Fruit fly (Drosophila melanogaster): ENCODE measurements around the gene CG18213.
A peak's percentile ranks its signal among the peaks of the same experiment; 100 is the strongest.
"Not testable (repeated sequence)": the region's sequence is repeated elsewhere in the genome, so short reads cannot be mapped to it uniquely, and the experiment has no call there.

CG18213 gene

DNA sequence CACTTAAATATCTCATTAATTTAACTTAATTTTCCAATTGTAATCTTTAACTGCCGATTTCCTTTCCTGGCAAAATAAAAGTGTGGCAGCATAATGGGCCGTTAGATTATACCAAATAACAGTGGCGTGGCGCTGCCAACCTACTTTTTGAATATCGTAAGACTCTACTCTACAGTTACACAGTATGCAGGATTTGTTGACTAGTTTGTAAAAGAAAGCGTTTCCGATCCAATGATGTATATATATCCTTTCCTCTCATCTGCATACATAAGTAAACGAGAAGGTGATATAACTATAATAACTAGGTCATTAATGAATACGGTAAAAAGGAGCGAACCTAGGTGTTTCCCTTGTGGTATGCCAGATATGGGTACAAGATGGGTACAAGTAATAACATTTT lies 48.2 kb downstream of the CG18213 start, which contains the start of gene EMC2B:
TSS of gene EMC2B (minus strand) at position 98 of the 400 bp plus-strand sequence.
- TF ChIP-seq CG32264 (GFP tag; optimal IDR thresholded peaks at IDR 0.05) (peak; percentile 54), brk (GFP tag; optimal IDR thresholded peaks at IDR 0.05) (no peak), foxo (GFP tag; optimal IDR thresholded peaks at IDR 0.05) (peak in 1 of 2 experiments; percentile 71), sage (GFP tag; optimal IDR thresholded peaks at IDR 0.05) (no peak), N (GFP tag; optimal IDR thresholded peaks at IDR 0.05) (no peak), h (GFP tag; optimal IDR thresholded peaks at IDR 0.05) (peak; percentile 53), Hr78 (GFP tag; optimal IDR thresholded peaks at IDR 0.05) (no peak), br (GFP tag; optimal IDR thresholded peaks at IDR 0.05) (peak; percentile 59), usp (GFP tag; optimal IDR thresholded peaks at IDR 0.05) (no peak), Jra (GFP tag; optimal IDR thresholded peaks at IDR 0.05) (peak; percentile 67), Sp1 (GFP tag; optimal IDR thresholded peaks at IDR 0.05) (peak; percentile 16), Abd-B (GFP tag; optimal IDR thresholded peaks at IDR 0.05) (no peak), psq (GFP tag; optimal IDR thresholded peaks at IDR 0.05) (no peak), CG9705 (GFP tag; optimal IDR thresholded peaks at IDR 0.05) (peak; percentile 24), OdsH (GFP tag; optimal IDR thresholded peaks at IDR 0.05) (peak; percentile 19), Rel (GFP tag; optimal IDR thresholded peaks at IDR 0.05) (no peak), Rel (tag; optimal IDR thresholded peaks at IDR 0.05) (peak; percentile 9), tai (GFP tag; optimal IDR thresholded peaks at IDR 0.05) (no peak), woc (GFP tag; optimal IDR thresholded peaks at IDR 0.05) (peak; percentile 76), dmrt93B (GFP tag; optimal IDR thresholded peaks at IDR 0.05) (peak; percentile 15), dsf (GFP tag; optimal IDR thresholded peaks at IDR 0.05; ENCODE audit: borderline replicate concordance) (no peak), Mio (GFP tag; optimal IDR thresholded peaks at IDR 0.05) (peak; percentile 8), pan (optimal IDR thresholded peaks at IDR 0.05) (no peak), ey (GFP tag; optimal IDR thresholded peaks at IDR 0.05) (peak; percentile 21), HLH106 (tag; optimal IDR thresholded peaks at IDR 0.05) (peak; percentile 56), Vsx2 (GFP tag; optimal IDR thresholded peaks at IDR 0.05; ENCODE audit: partially characterized antibody) (no peak), CrebA (GFP tag; optimal IDR thresholded peaks at IDR 0.05; ENCODE audit: borderline replicate concordance) (no peak), fru (GFP tag; optimal IDR thresholded peaks at IDR 0.05) (peak; percentile 57), sv (GFP tag; optimal IDR thresholded peaks at IDR 0.05) (no peak), Hr83 (GFP tag; optimal IDR thresholded peaks at IDR 0.05; ENCODE audit: poor library complexity, severe bottlenecking) (peak; percentile 84), jim (GFP tag; optimal IDR thresholded peaks at IDR 0.05) (no peak), GATAd (GFP tag; optimal IDR thresholded peaks at IDR 0.05) (no peak), rgr (GFP tag; optimal IDR thresholded peaks at IDR 0.05) (peak; percentile 46), lola (GFP tag; optimal IDR thresholded peaks at IDR 0.05) (no peak), Myc (optimal IDR thresholded peaks at IDR 0.05) (peak; percentile 61), Dif (GFP tag; optimal IDR thresholded peaks at IDR 0.05; ENCODE audit: partially characterized antibody) (no peak), Hnf4 (GFP tag; optimal IDR thresholded peaks at IDR 0.05) (peak; percentile 77), dl (GFP tag; optimal IDR thresholded peaks at IDR 0.05; ENCODE audit: insufficient read depth in 1 of 2, partially characterized antibody in 2 of 2) (no peak), Dfd (GFP tag; optimal IDR thresholded peaks at IDR 0.05) (no peak)

DNA sequence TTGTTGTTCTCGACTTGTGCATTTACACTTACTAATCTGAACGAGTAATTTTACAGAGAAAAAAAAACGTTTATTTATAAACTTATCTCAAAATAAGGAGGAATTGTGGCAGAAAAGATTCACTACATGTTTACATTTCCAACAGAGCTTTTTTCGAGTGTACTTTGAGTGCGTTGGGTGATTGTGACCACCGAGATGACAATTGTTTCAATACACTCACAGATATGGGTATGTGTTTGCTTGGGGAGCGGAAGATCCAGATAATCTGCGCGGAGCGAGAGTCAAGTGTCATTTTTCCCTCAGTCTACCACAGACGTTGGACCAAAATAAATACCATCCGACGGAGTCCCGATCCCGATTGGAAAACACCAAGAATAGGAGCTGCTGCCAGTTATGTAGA lies 51.5 kb downstream of the CG18213 start, which contains the start of gene MESK4:
TSS of gene MESK4 (plus strand) at position 301 of the 400 bp plus-strand sequence.
- not testable (repeated sequence) for TF ChIP-seq CrebA (GFP tag; optimal IDR thresholded peaks at IDR 0.05; ENCODE audit: borderline replicate concordance); Vsx2 (GFP tag; optimal IDR thresholded peaks at IDR 0.05; ENCODE audit: partially characterized antibody); foxo (GFP tag; optimal IDR thresholded peaks at IDR 0.05)

DNA sequence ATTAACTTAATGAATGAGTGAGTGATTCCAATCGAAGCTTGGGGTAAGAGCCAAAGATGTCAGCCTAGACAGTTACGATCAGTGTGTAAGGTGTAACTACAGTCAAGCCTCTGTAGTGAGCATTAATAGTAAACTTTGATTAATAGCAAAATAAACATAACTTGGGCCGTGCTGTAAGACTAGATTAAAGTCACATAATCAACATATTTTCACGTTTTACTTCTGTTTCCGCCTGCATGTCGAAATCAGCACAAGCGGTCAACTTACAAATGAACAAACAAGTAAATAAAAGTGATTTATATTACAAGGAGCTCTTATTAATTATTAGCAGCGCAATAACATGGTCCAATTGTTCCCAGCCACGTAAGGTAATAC lies 52.1 kb downstream of the CG18213 start:
- no peak for TF ChIP-seq Hr78 (GFP tag; optimal IDR thresholded peaks at IDR 0.05)
- TF ChIP-seq rgr (GFP tag; optimal IDR thresholded peaks at IDR 0.05) = no peak
- no peak for TF ChIP-seq CrebA (GFP tag; optimal IDR thresholded peaks at IDR 0.05; ENCODE audit: borderline replicate concordance)
- no peak for TF ChIP-seq Hr83 (GFP tag; optimal IDR thresholded peaks at IDR 0.05; ENCODE audit: poor library complexity, severe bottlenecking)
- TF ChIP-seq fru (GFP tag; optimal IDR thresholded peaks at IDR 0.05) = no peak
- no peak for TF ChIP-seq woc (GFP tag; optimal IDR thresholded peaks at IDR 0.05)
- no peak for TF ChIP-seq Hnf4 (GFP tag; optimal IDR thresholded peaks at IDR 0.05)
- TF ChIP-seq Sp1 (GFP tag; optimal IDR thresholded peaks at IDR 0.05) = no peak
- TF ChIP-seq sage (GFP tag; optimal IDR thresholded peaks at IDR 0.05) = no peak
- no peak for TF ChIP-seq Rel (GFP tag; optimal IDR thresholded peaks at IDR 0.05)
- no peak for TF ChIP-seq Rel (tag; optimal IDR thresholded peaks at IDR 0.05)
- TF ChIP-seq lola (GFP tag; optimal IDR thresholded peaks at IDR 0.05) = no peak
- no peak for TF ChIP-seq psq (GFP tag; optimal IDR thresholded peaks at IDR 0.05)
- TF ChIP-seq pan (optimal IDR thresholded peaks at IDR 0.05) = no peak
- TF ChIP-seq Dif (GFP tag; optimal IDR thresholded peaks at IDR 0.05; ENCODE audit: partially characterized antibody) = no peak
- TF ChIP-seq Mio (GFP tag; optimal IDR thresholded peaks at IDR 0.05) = no peak
- no peak for TF ChIP-seq brk (GFP tag; optimal IDR thresholded peaks at IDR 0.05)
- no peak for TF ChIP-seq sv (GFP tag; optimal IDR thresholded peaks at IDR 0.05)
- no peak for TF ChIP-seq HLH106 (tag; optimal IDR thresholded peaks at IDR 0.05)

Data from whole organism, wandering third instar larva.